Worm (Caenorhabditis elegans) whole organism, L1 larva: ENCODE results near the gene C35D10.7.

Source experiments
- C04F5.9 ChIP-seq: sonication (generic microtip); optimal IDR thresholded peaks from 2 replicates; lab custom pipeline; 2016; ENCODE audit warnings: missing genetic modification characterization, missing compliant biosample characterization
- C34B4.2 ChIP-seq: sonication (generic microtip); optimal IDR thresholded peaks from 2 replicates; lab custom pipeline; 2017; ENCODE audit warnings: mild to moderate bottlenecking, missing genetic modification characterization, missing compliant biosample characterization
- Y116A8C.19 ChIP-seq: sonication (generic microtip); optimal IDR thresholded peaks from 2 replicates; lab custom pipeline; 2016; ENCODE audit warnings: missing compliant biosample characterization, missing genetic modification characterization, borderline replicate concordance
- aha-1 ChIP-seq: fragments of 150-350 bp; optimal IDR thresholded peaks from 2 replicates; lab custom pipeline; 2014; ENCODE audit warnings: missing biosample characterization, missing genetic modification characterization
- alr-1 ChIP-seq: fragments of 200-800 bp; sonication (Bioruptor generic); optimal IDR thresholded peaks from 2 replicates; lab custom pipeline; 2018; ENCODE audit warnings: borderline replicate concordance, mild to moderate bottlenecking, missing genetic modification characterization, missing compliant biosample characterization
- blmp-1 ChIP-seq: fragments of 150-350 bp; optimal IDR thresholded peaks from 2 replicates; lab custom pipeline; 2014; ENCODE audit warnings: missing biosample characterization, missing genetic modification characterization
- ceh-82 ChIP-seq, 3 experiments: fragments of 150-350 bp in 1 of 3; sonication (generic microtip) in 2 of 3; optimal IDR thresholded peaks; 2 replicates each; lab custom pipeline; 2014 to 2017; ENCODE audit warnings: missing biosample characterization in 3 of 3, missing genetic modification characterization in 3 of 3
- ces-1 ChIP-seq: fragments of 150-350 bp; optimal IDR thresholded peaks from 2 replicates; lab custom pipeline; 2014; ENCODE audit warnings: missing biosample characterization, missing genetic modification reagents, missing genetic modification characterization
- dpl-1 ChIP-seq, 3 experiments: fragments of 150-350 bp in 2 of 3; sonication (generic microtip) in 1 of 3; optimal IDR thresholded peaks; 2 replicates each; lab custom pipeline; 2014 to 2017; ENCODE audit warnings: missing biosample characterization in 3 of 3, missing genetic modification characterization in 3 of 3, missing genetic modification reagents in 3 of 3
- efl-1 ChIP-seq, 4 experiments: fragments of 150-350 bp; optimal IDR thresholded peaks in 3 of 4; peaks in 1 of 4; 1 replicate in 1 of 4; 2 replicates in 3 of 4; lab custom pipeline; 2014; ENCODE audit warnings: missing biosample characterization in 2 of 4, missing genetic modification characterization in 2 of 4, missing genetic modification reagents in 2 of 4
- egl-27 ChIP-seq, 2 experiments: fragments of 150-350 bp in 1 of 2; sonication (generic microtip); optimal IDR thresholded peaks; 3 replicates each; lab custom pipeline; 2017 to 2018; ENCODE audit warnings: missing biosample characterization in 2 of 2, missing genetic modification characterization in 2 of 2, missing genetic modification reagents in 2 of 2
- elt-2 ChIP-seq: sonication (generic microtip); optimal IDR thresholded peaks from 2 replicates; lab custom pipeline; 2016; ENCODE audit warnings: missing genetic modification characterization, mild to moderate bottlenecking, inconsistent platforms, missing compliant biosample characterization, missing genetic modification reagents
- elt-3 ChIP-seq, 6 experiments: fragments of 150-350 bp in 1 of 6; sonication (generic microtip); optimal IDR thresholded peaks; 2 replicates each; lab custom pipeline; 2017 to 2018; ENCODE audit warnings: missing biosample characterization in 6 of 6, missing genetic modification characterization in 6 of 6, inconsistent platforms in 1 of 6
- ets-5 ChIP-seq: fragments of 200-800 bp; sonication (Bioruptor generic); IDR thresholded peaks from 2 replicates; pipeline ENCODE4 v1.3.6; 2022; ENCODE audit warnings: missing genetic modification characterization, missing compliant biosample characterization
- fkh-4 ChIP-seq: sonication (generic microtip); optimal IDR thresholded peaks from 2 replicates; lab custom pipeline; 2016; ENCODE audit warnings: missing compliant biosample characterization, missing genetic modification characterization, borderline replicate concordance
- grh-1 ChIP-seq: fragments of 200-800 bp; sonication (Bioruptor generic); IDR thresholded peaks from 2 replicates; pipeline ENCODE4 v1.3.6; 2022; ENCODE audit warnings: missing genetic modification reagents, missing genetic modification characterization, missing compliant biosample characterization
- hlh-4 ChIP-seq: sonication (generic microtip); optimal IDR thresholded peaks from 2 replicates; lab custom pipeline; 2016; ENCODE audit warnings: mild to moderate bottlenecking, missing genetic modification characterization, missing compliant biosample characterization
- isw-1 ChIP-seq: fragments of 200-800 bp; sonication (Bioruptor generic); IDR thresholded peaks from 2 replicates; pipeline ENCODE4 v1.3.6; 2022; ENCODE audit warnings: missing genetic modification characterization, missing compliant biosample characterization
- jun-1 ChIP-seq: fragments of 150-350 bp; optimal IDR thresholded peaks from 2 replicates; lab custom pipeline; 2014; ENCODE audit warnings: missing biosample characterization, missing genetic modification reagents, missing genetic modification characterization
- lin-13 ChIP-seq: fragments of 150-350 bp; optimal IDR thresholded peaks from 2 replicates; lab custom pipeline; 2014; ENCODE audit warnings: missing biosample characterization, missing genetic modification reagents, missing genetic modification characterization
- lin-15B ChIP-seq: fragments of 150-350 bp; sonication (generic microtip); optimal IDR thresholded peaks from 3 replicates; lab custom pipeline; 2014; ENCODE audit warnings: missing biosample characterization, missing genetic modification characterization
- lin-35 ChIP-seq, 2 experiments: fragments of 150-350 bp; optimal IDR thresholded peaks; 2 replicates each; lab custom pipeline; 2014; ENCODE audit warnings: missing biosample characterization in 2 of 2, missing genetic modification characterization in 2 of 2, missing genetic modification reagents in 2 of 2
- lin-39 ChIP-seq: fragments of 150-350 bp; optimal IDR thresholded peaks from 2 replicates; lab custom pipeline; 2014; ENCODE audit warnings: missing biosample characterization, missing genetic modification reagents, missing genetic modification characterization
- lsy-2 ChIP-seq, 2 experiments: fragments of 150-350 bp; optimal IDR thresholded peaks; 2 replicates each; lab custom pipeline; 2014; ENCODE audit warnings: missing biosample characterization in 2 of 2, missing genetic modification characterization in 2 of 2
- mef-2 ChIP-seq: fragments of 150-350 bp; optimal IDR thresholded peaks from 2 replicates; lab custom pipeline; 2014; ENCODE audit warnings: missing biosample characterization, missing genetic modification characterization
- nhr-12 ChIP-seq: sonication (generic microtip); optimal IDR thresholded peaks from 2 replicates; lab custom pipeline; 2017; ENCODE audit warnings: missing biosample characterization, missing genetic modification characterization
- nhr-237 ChIP-seq: fragments of 150-350 bp; optimal IDR thresholded peaks from 2 replicates; lab custom pipeline; 2014; ENCODE audit warnings: missing biosample characterization, missing genetic modification characterization
- nhr-47 ChIP-seq: sonication (generic microtip); optimal IDR thresholded peaks from 2 replicates; lab custom pipeline; 2016; ENCODE audit warnings: mild to moderate bottlenecking, missing genetic modification characterization, moderate library complexity, missing compliant biosample characterization
- nhr-71 ChIP-seq: sonication (generic microtip); optimal IDR thresholded peaks from 2 replicates; lab custom pipeline; 2016; ENCODE audit warnings: mild to moderate bottlenecking, missing genetic modification characterization, moderate library complexity, missing compliant biosample characterization
- nhr-77 ChIP-seq: fragments of 150-350 bp; optimal IDR thresholded peaks from 2 replicates; lab custom pipeline; 2014; ENCODE audit warnings: missing biosample characterization, missing genetic modification characterization
- nhr-85 ChIP-seq: sonication (generic microtip); peaks from one replicate; lab custom pipeline; 2016; ENCODE audit warnings: missing genetic modification characterization, inconsistent platforms, missing compliant biosample characterization
- nhr-90 ChIP-seq: sonication (generic microtip); optimal IDR thresholded peaks from 2 replicates; lab custom pipeline; 2016; ENCODE audit warnings: mild to moderate bottlenecking, missing genetic modification characterization, missing compliant biosample characterization; ENCODE audit not compliant: poor library complexity
- pag-3 ChIP-seq: sonication (generic microtip); optimal IDR thresholded peaks from 2 replicates; lab custom pipeline; 2017; ENCODE audit warnings: missing genetic modification characterization, mild to moderate bottlenecking, missing compliant biosample characterization, antibody characterized with exemption, borderline replicate concordance; ENCODE audit not compliant: insufficient read depth
- pqm-1 ChIP-seq: sonication (generic microtip); optimal IDR thresholded peaks from 3 replicates; lab custom pipeline; 2017; ENCODE audit warnings: missing biosample characterization, missing genetic modification characterization
- snu-23 ChIP-seq: sonication (generic microtip); optimal IDR thresholded peaks from 2 replicates; lab custom pipeline; 2016; ENCODE audit warnings: missing genetic modification characterization, missing compliant biosample characterization
- sup-37 ChIP-seq: fragments of 200-800 bp; sonication (Bioruptor generic); optimal IDR thresholded peaks from 2 replicates; lab custom pipeline; 2018; ENCODE audit warnings: mild to moderate bottlenecking, missing genetic modification characterization, missing compliant biosample characterization
- swsn-7 ChIP-seq: sonication (generic microtip); optimal IDR thresholded peaks from 2 replicates; lab custom pipeline; 2016; ENCODE audit warnings: missing genetic modification characterization, missing compliant biosample characterization
- unc-130 ChIP-seq: fragments of 150-350 bp; optimal IDR thresholded peaks from 2 replicates; lab custom pipeline; 2017; ENCODE audit warnings: missing biosample characterization, missing genetic modification characterization, inconsistent platforms
- unc-30 ChIP-seq: sonication (generic microtip); optimal IDR thresholded peaks from 2 replicates; lab custom pipeline; 2017; ENCODE audit warnings: missing biosample characterization, missing genetic modification characterization
- unc-62 ChIP-seq: fragments of 150-350 bp; optimal IDR thresholded peaks from 2 replicates; lab custom pipeline; 2014; ENCODE audit warnings: missing biosample characterization, missing genetic modification reagents, missing genetic modification characterization
- unc-98 ChIP-seq: fragments of 200-800 bp; sonication (Bioruptor generic); IDR thresholded peaks from 2 replicates; pipeline ENCODE4 v1.3.6; 2022; ENCODE audit warnings: missing genetic modification characterization, missing compliant biosample characterization
- vab-15 ChIP-seq: sonication (generic microtip); optimal IDR thresholded peaks from 2 replicates; lab custom pipeline; 2017; ENCODE audit warnings: missing genotype, mild to moderate bottlenecking, missing genetic modification characterization, missing compliant biosample characterization
- xbp-1 ChIP-seq: sonication (generic microtip); optimal IDR thresholded peaks from 2 replicates; lab custom pipeline; 2016; ENCODE audit warnings: missing genetic modification characterization, missing compliant biosample characterization
- ztf-4 ChIP-seq: fragments of 150-350 bp; optimal IDR thresholded peaks from 2 replicates; lab custom pipeline; 2014; ENCODE audit warnings: missing biosample characterization, missing genetic modification characterization

The C35D10.7 gene

ce11 chrIII:4899728-4900127 lies 43.7 kb downstream of the C35D10.7 start (continued):
- peak; percentile 94 for TF ChIP-seq lin-15B
- peak in 5 of 6 experiments; percentile 68 to 98 (median 97) for TF ChIP-seq elt-3 (tag; optimal IDR thresholded peaks at IDR 0.05; lab: Kevin White, UChicago)
- peak; percentile 91 for TF ChIP-seq C34B4.2 (tag; lab: Kevin White, UChicago)
- peak; percentile 83 to 96 for TF ChIP-seq egl-27 (tag; optimal IDR thresholded peaks at IDR 0.05; lab: Kevin White, UChicago)
- peak; percentile 43 for TF ChIP-seq nhr-12 (tag; lab: Kevin White, UChicago)
- TF ChIP-seq lin-39 (tag; lab: Kevin White, UChicago) = peak; percentile 93
- peak; percentile 95 to 98 (median 97) for TF ChIP-seq ceh-82 (tag; optimal IDR thresholded peaks at IDR 0.05; lab: Kevin White, UChicago)
- peak; percentile 99 for TF ChIP-seq xbp-1 (tag; lab: Kevin White, UChicago)
- TF ChIP-seq vab-15 (tag; lab: Kevin White, UChicago) = peak; percentile 98
- TF ChIP-seq unc-62 (GFP tag; lab: Kevin White, UChicago) = no peak
- TF ChIP-seq alr-1 (tag; lab: Kevin White, UChicago) = no peak
- TF ChIP-seq grh-1 (GFP tag; lab: Robert Waterston, UW) = peak; percentile 99
- TF ChIP-seq sup-37 = peak; percentile 100
- peak; percentile 99 for TF ChIP-seq nhr-77
- TF ChIP-seq dpl-1 (GFP tag; optimal IDR thresholded peaks at IDR 0.05; lab: Kevin White, UChicago) = peak; percentile 89 to 91 (median 89)
- peak; percentile 80 for TF ChIP-seq pag-3 (tag; lab: Kevin White, UChicago)
- TF ChIP-seq unc-98 (GFP tag; lab: Robert Waterston, UW) = peak; percentile 80
- peak; percentile 97 for TF ChIP-seq unc-130 (tag; lab: Kevin White, UChicago)
- peak; percentile 10 for TF ChIP-seq Y116A8C.19 (tag; lab: Kevin White, UChicago)
- TF ChIP-seq unc-30 (tag; lab: Kevin White, UChicago) = no peak
- peak; percentile 83 for TF ChIP-seq hlh-4 (tag; lab: Kevin White, UChicago)
- peak; percentile 95 for TF ChIP-seq nhr-237 (tag; lab: Kevin White, UChicago)
- peak; percentile 99 for TF ChIP-seq jun-1 (tag; lab: Kevin White, UChicago)
- TF ChIP-seq ces-1 (GFP tag; lab: Kevin White, UChicago) = peak; percentile 69
- peak; percentile 99 for TF ChIP-seq elt-2 (tag; lab: Kevin White, UChicago)
- TF ChIP-seq mef-2 (tag; lab: Kevin White, UChicago) = peak; percentile 96
- TF ChIP-seq C04F5.9 (tag; lab: Kevin White, UChicago) = peak; percentile 97
- TF ChIP-seq lin-13 (GFP tag; lab: Kevin White, UChicago) = peak; percentile 100
- TF ChIP-seq fkh-4 (tag; lab: Kevin White, UChicago) = peak; percentile 93
- TF ChIP-seq nhr-90 = peak; percentile 99
- peak; percentile 95 for TF ChIP-seq aha-1 (tag; lab: Kevin White, UChicago)
- TF ChIP-seq snu-23 = peak; percentile 100
- TF ChIP-seq swsn-7 (tag; lab: Kevin White, UChicago) = peak; percentile 100
- peak; percentile 95 for TF ChIP-seq pqm-1 (tag; lab: Kevin White, UChicago)
- peak; percentile 100 for TF ChIP-seq nhr-71 (tag; lab: Kevin White, UChicago)
- peak; percentile 99 for TF ChIP-seq ztf-4 (tag; lab: Kevin White, UChicago)
- peak; percentile 100 for TF ChIP-seq nhr-85 (tag; lab: Kevin White, UChicago)
- peak; percentile 97 for TF ChIP-seq lsy-2 (tag; optimal IDR thresholded peaks at IDR 0.05; lab: Kevin White, UChicago)
- TF ChIP-seq efl-1 (optimal IDR thresholded peaks at IDR 0.05; lab: Kevin White, UChicago) = peak; percentile 96 to 97
- peak; percentile 85 to 99 for TF ChIP-seq efl-1 (GFP tag; optimal IDR thresholded peaks at IDR 0.05 in 1 of 2; lab: Kevin White, UChicago)
- peak; percentile 98 for TF ChIP-seq isw-1 (GFP tag; lab: Robert Waterston, UW)
- TF ChIP-seq nhr-47 = peak; percentile 100
- peak; percentile 94 to 95 for TF ChIP-seq lin-35 (GFP tag; optimal IDR thresholded peaks at IDR 0.05; lab: Kevin White, UChicago)
- no peak for TF ChIP-seq ets-5 (GFP tag; lab: Robert Waterston, UW)
- peak; percentile 100 for TF ChIP-seq blmp-1 (tag; lab: Kevin White, UChicago)
